Fruit fly (Drosophila melanogaster): ENCODE data around the gene rau.

- TF ChIP-seq ey (GFP tag; optimal IDR thresholded peaks at IDR 0.05), result no peak
- TF ChIP-seq h (GFP tag; optimal IDR thresholded peaks at IDR 0.05), result no peak
- TF ChIP-seq Myc (optimal IDR thresholded peaks at IDR 0.05), result no peak
- no peak for TF ChIP-seq Dfd (GFP tag; optimal IDR thresholded peaks at IDR 0.05)
- TF ChIP-seq br (GFP tag; optimal IDR thresholded peaks at IDR 0.05), result no peak
- TF ChIP-seq fru (GFP tag; optimal IDR thresholded peaks at IDR 0.05), result no peak
- no peak for TF ChIP-seq Abd-B (GFP tag; optimal IDR thresholded peaks at IDR 0.05)
Measured at dm6 chr2L:5823704-5824103, 55.6 kb downstream of the rau start, which contains the start of gene TrissinR.

Data from whole organism, wandering third instar larva.